Worm (Caenorhabditis elegans): ENCODE data around the gene F49E11.7.

ce11 chrIV:13063714-13064113 is 11.0 kb downstream of the F49E11.7 start, which contains the start of gene scl-5:
- TF ChIP-seq ztf-23 (GFP tag; IDR thresholded peaks at IDR 0.05) (no peak), flt-1 (GFP tag; IDR thresholded peaks at IDR 0.05) (no peak), ref-1 (GFP tag; conservative IDR thresholded peaks at IDR 0.05) (no peak)
